Worm (Caenorhabditis elegans): Measurements from ENCODE around the gene C42C1.9.

- no peak for TF ChIP-seq ceh-22 (tag; optimal IDR thresholded peaks at IDR 0.05)
- TF ChIP-seq dve-1 (tag; optimal IDR thresholded peaks at IDR 0.05) = no peak
- TF ChIP-seq lin-11 (tag; optimal IDR thresholded peaks at IDR 0.05) = no peak
- no peak for TF ChIP-seq sox-4 (tag; optimal IDR thresholded peaks at IDR 0.05)
- TF ChIP-seq ama-1 (optimal IDR thresholded peaks at IDR 0.05) = no peak
Measured at ce11 chrIV:12279340-12279739, 9.9 kb upstream of the C42C1.9 start, which contains the start of gene ltah-1.1.
